Fruit fly (Drosophila melanogaster): ENCODE results near the gene CG32987.

dm6 chr2L:8866467-8866866 lies 2.9 kb downstream of the CG32987 start, which contains the start of gene CG9483:
- TF ChIP-seq Myc (optimal IDR thresholded peaks at IDR 0.05), result no peak
- no peak for TF ChIP-seq HLH106 (tag; optimal IDR thresholded peaks at IDR 0.05)
- no peak for TF ChIP-seq usp (GFP tag; optimal IDR thresholded peaks at IDR 0.05)
- TF ChIP-seq Rel (GFP tag; optimal IDR thresholded peaks at IDR 0.05), result no peak
- TF ChIP-seq Rel (tag; optimal IDR thresholded peaks at IDR 0.05), result no peak
- TF ChIP-seq pan (optimal IDR thresholded peaks at IDR 0.05), result no peak
- no peak for TF ChIP-seq Dfd (GFP tag; optimal IDR thresholded peaks at IDR 0.05)
- no peak for TF ChIP-seq woc (GFP tag; optimal IDR thresholded peaks at IDR 0.05)
- no peak for TF ChIP-seq Abd-B (GFP tag; optimal IDR thresholded peaks at IDR 0.05)
- TF ChIP-seq CG9705 (GFP tag; optimal IDR thresholded peaks at IDR 0.05), result no peak
- no peak for TF ChIP-seq Hr78 (GFP tag; optimal IDR thresholded peaks at IDR 0.05)
- no peak for TF ChIP-seq OdsH (GFP tag; optimal IDR thresholded peaks at IDR 0.05)
- TF ChIP-seq tai (GFP tag; optimal IDR thresholded peaks at IDR 0.05), result no peak

Measured in whole organism, wandering third instar larva.